Worm (Caenorhabditis elegans) whole organism, young adult: ENCODE measurements around the gene nra-1.
A peak's percentile ranks its signal among the peaks of the same experiment; 100 is the strongest.

ENCODE experiments used
- B0035.1 ChIP-seq: sonication (generic microtip); optimal IDR thresholded peaks from 2 replicates; lab custom pipeline; 2016; ENCODE audit warnings: missing genetic modification characterization, mild to moderate bottlenecking, missing compliant biosample characterization, missing genotype, missing genetic modification reagents
- C06A6.2 ChIP-seq: fragments of 200-800 bp; sonication (Bioruptor generic); conservative IDR thresholded peaks from 2 replicates; pipeline ENCODE4 v1.3.6; 2022; ENCODE audit warnings: missing genetic modification characterization, missing compliant biosample characterization
- F10E7.11 ChIP-seq: sonication (generic microtip); optimal IDR thresholded peaks from 2 replicates; lab custom pipeline; 2017; ENCODE audit warnings: mild to moderate bottlenecking, missing genetic modification characterization, moderate library complexity, missing compliant biosample characterization
- F33H1.4 ChIP-seq: fragments of 200-800 bp; sonication (Bioruptor generic); IDR thresholded peaks from 2 replicates; pipeline ENCODE4 v1.3.6; 2022; ENCODE audit warnings: missing genetic modification reagents, missing genetic modification characterization, missing compliant biosample characterization
- F49E8.2 ChIP-seq: sonication (generic microtip); optimal IDR thresholded peaks from 3 replicates; lab custom pipeline; 2017; ENCODE audit warnings: missing genetic modification characterization, mild to moderate bottlenecking, missing compliant biosample characterization, antibody characterized with exemption, moderate library complexity; ENCODE audit not compliant: insufficient read depth
- F57A8.1 ChIP-seq: fragments of 200-800 bp; sonication (Bioruptor generic); optimal IDR thresholded peaks from 2 replicates; lab custom pipeline; 2018; ENCODE audit warnings: mild to moderate bottlenecking, missing genetic modification characterization, moderate library complexity, missing compliant biosample characterization
- F57C9.4 ChIP-seq: sonication (generic microtip); optimal IDR thresholded peaks from 2 replicates; lab custom pipeline; 2017; ENCODE audit warnings: mild to moderate bottlenecking, missing genetic modification characterization, missing compliant biosample characterization
- K11D2.4 ChIP-seq: fragments of 200-800 bp; sonication (Bioruptor generic); IDR thresholded peaks from 2 replicates; pipeline ENCODE4 v1.3.6; 2022; ENCODE audit warnings: missing genetic modification reagents, missing genetic modification characterization, missing compliant biosample characterization
- K12H6.12 ChIP-seq: fragments of 200-800 bp; sonication (Bioruptor generic); optimal IDR thresholded peaks from 2 replicates; lab custom pipeline; 2018; ENCODE audit warnings: mild to moderate bottlenecking, missing genetic modification characterization, missing compliant biosample characterization
- Y79H2A.3 ChIP-seq: fragments of 200-800 bp; sonication (Bioruptor generic); conservative IDR thresholded peaks from 2 replicates; pipeline ENCODE4 v1.3.6; 2022; ENCODE audit warnings: missing genetic modification reagents, missing genetic modification characterization, missing compliant biosample characterization
- atf-7 ChIP-seq: sonication (generic microtip); optimal IDR thresholded peaks from 2 replicates; lab custom pipeline; 2017; ENCODE audit warnings: mild to moderate bottlenecking, missing genetic modification characterization, missing compliant biosample characterization
- cebp-1 ChIP-seq, 2 experiments: fragments of 200-800 bp in 1 of 2; sonication (Bioruptor generic) in 1 of 2; sonication (generic microtip) in 1 of 2; IDR thresholded peaks in 1 of 2; optimal IDR thresholded peaks in 1 of 2; 2 replicates each; pipeline versions ENCODE4 v1.3.6 to Lab custom; 2017 to 2022; ENCODE audit warnings: missing compliant biosample characterization in 2 of 2, missing genetic modification characterization in 2 of 2, mild to moderate bottlenecking in 1 of 2, missing genetic modification reagents in 1 of 2, moderate library complexity in 1 of 2
- ceh-27 ChIP-seq: fragments of 200-800 bp; sonication (Bioruptor generic); optimal IDR thresholded peaks from 2 replicates; lab custom pipeline; 2018; ENCODE audit warnings: mild to moderate bottlenecking, missing genetic modification characterization, moderate library complexity, missing compliant biosample characterization
- ceh-58 ChIP-seq: fragments of 200-800 bp; sonication (Bioruptor generic); IDR thresholded peaks from 2 replicates; pipeline ENCODE4 v1.3.6; 2022; ENCODE audit warnings: missing genetic modification characterization, missing compliant biosample characterization
- ceh-79 ChIP-seq: sonication (generic microtip); optimal IDR thresholded peaks from 2 replicates; lab custom pipeline; 2017; ENCODE audit warnings: mild to moderate bottlenecking, missing genetic modification characterization, missing compliant biosample characterization
- ceh-91 ChIP-seq: fragments of 200-800 bp; sonication (Bioruptor generic); IDR thresholded peaks from 2 replicates; pipeline ENCODE4 v1.3.6; 2022; ENCODE audit warnings: missing genetic modification reagents, missing genetic modification characterization, missing compliant biosample characterization
- dox-1 ChIP-seq: fragments of 200-800 bp; sonication (Bioruptor generic); IDR thresholded peaks from 2 replicates; pipeline ENCODE4 v1.3.6; 2022; ENCODE audit warnings: missing genetic modification reagents, missing genetic modification characterization, missing compliant biosample characterization
- efl-1 ChIP-seq: fragments of 150-350 bp; optimal IDR thresholded peaks from 2 replicates; lab custom pipeline; 2014; ENCODE audit warnings: missing biosample characterization, missing genetic modification reagents, missing genetic modification characterization
- ekl-4 ChIP-seq: fragments of 200-800 bp; sonication (Bioruptor generic); IDR thresholded peaks from 2 replicates; pipeline ENCODE4 v1.3.6; 2022; ENCODE audit warnings: missing genetic modification reagents, missing genetic modification characterization, missing compliant biosample characterization
- hlh-12 ChIP-seq: sonication (generic microtip); optimal IDR thresholded peaks from 2 replicates; lab custom pipeline; 2016; ENCODE audit warnings: missing genetic modification characterization, missing compliant biosample characterization
- hmg-20 ChIP-seq: fragments of 200-800 bp; sonication (Bioruptor generic); IDR thresholded peaks from 2 replicates; pipeline ENCODE4 v1.3.6; 2022; ENCODE audit warnings: missing genetic modification reagents, missing genetic modification characterization, missing compliant biosample characterization
- lag-1 ChIP-seq: fragments of 200-800 bp; sonication (Bioruptor generic); IDR thresholded peaks from 2 replicates; pipeline ENCODE4 v1.3.6; 2022; ENCODE audit warnings: missing genetic modification reagents, missing genetic modification characterization, missing compliant biosample characterization
- let-607 ChIP-seq, 2 experiments: fragments of 200-800 bp in 1 of 2; sonication (Bioruptor generic) in 1 of 2; sonication (generic microtip) in 1 of 2; optimal IDR thresholded peaks; 2 replicates each; lab custom pipeline; 2016 to 2018; ENCODE audit warnings: mild to moderate bottlenecking in 2 of 2, missing compliant biosample characterization in 2 of 2, missing genetic modification characterization in 2 of 2, moderate library complexity in 2 of 2, missing genotype in 1 of 2
- lin-26 ChIP-seq: fragments of 200-800 bp; sonication (Bioruptor generic); IDR thresholded peaks from 2 replicates; pipeline ENCODE4 v1.3.6; 2022; ENCODE audit warnings: missing genetic modification reagents, missing genetic modification characterization, missing compliant biosample characterization
- lin-40 ChIP-seq: sonication (generic microtip); optimal IDR thresholded peaks from 2 replicates; lab custom pipeline; 2016; ENCODE audit warnings: missing genetic modification characterization, mild to moderate bottlenecking, missing compliant biosample characterization, missing genotype, missing genetic modification reagents
- lin-54 ChIP-seq: fragments of 200-800 bp; sonication (Bioruptor generic); optimal IDR thresholded peaks from 2 replicates; lab custom pipeline; 2018; ENCODE audit warnings: mild to moderate bottlenecking, missing genetic modification characterization, missing compliant biosample characterization
- lir-1 ChIP-seq: fragments of 200-800 bp; sonication (Bioruptor generic); conservative IDR thresholded peaks from 2 replicates; pipeline ENCODE4 v1.3.6; 2022; ENCODE audit warnings: missing genetic modification reagents, missing genetic modification characterization, missing compliant biosample characterization
- madf-6 ChIP-seq: fragments of 200-800 bp; sonication (Bioruptor generic); IDR thresholded peaks from 2 replicates; pipeline ENCODE4 v1.3.6; 2022; ENCODE audit warnings: missing genetic modification reagents, missing genetic modification characterization, missing compliant biosample characterization
- mel-28 ChIP-seq: sonication (generic microtip); optimal IDR thresholded peaks from 2 replicates; lab custom pipeline; 2016; ENCODE audit warnings: borderline replicate concordance, mild to moderate bottlenecking, missing genetic modification characterization, missing compliant biosample characterization
- nhr-120 ChIP-seq: fragments of 200-800 bp; sonication (Bioruptor generic); IDR thresholded peaks from 2 replicates; pipeline ENCODE4 v1.3.6; 2022; ENCODE audit warnings: missing genetic modification characterization, missing compliant biosample characterization
- nhr-80 ChIP-seq: sonication (generic microtip); optimal IDR thresholded peaks from 2 replicates; lab custom pipeline; 2016; ENCODE audit warnings: missing genetic modification characterization, missing compliant biosample characterization
- nhr-90 ChIP-seq: sonication (generic microtip); optimal IDR thresholded peaks from 2 replicates; lab custom pipeline; 2016; ENCODE audit warnings: missing genotype, mild to moderate bottlenecking, missing genetic modification characterization, missing compliant biosample characterization
- pha-4 ChIP-seq: fragments of 150-350 bp; sonication (generic microtip); optimal IDR thresholded peaks from 2 replicates; lab custom pipeline; 2014; ENCODE audit warnings: missing biosample characterization, missing genetic modification reagents, missing genetic modification characterization
- rec-8 ChIP-seq, 2 experiments: sonication (generic microtip); optimal IDR thresholded peaks; 2 replicates each; lab custom pipeline; 2016; ENCODE audit warnings: mild to moderate bottlenecking in 2 of 2, missing genetic modification characterization in 2 of 2, missing genetic modification reagents in 2 of 2, missing genotype in 2 of 2, missing biosample characterization in 1 of 2, missing compliant biosample characterization in 1 of 2, moderate library complexity in 1 of 2
- rpc-1 ChIP-seq, 2 experiments: fragments of 150-350 bp in 1 of 2; sonication (generic microtip) in 1 of 2; optimal IDR thresholded peaks; 2 replicates each; lab custom pipeline; 2014 to 2018; ENCODE audit warnings: missing biosample characterization in 1 of 2, missing genetic modification characterization in 1 of 2, missing genetic modification reagents in 1 of 2, missing genotype in 1 of 2
- snpc-1.1 ChIP-seq: sonication (generic microtip); optimal IDR thresholded peaks from 2 replicates; lab custom pipeline; 2017; ENCODE audit warnings: missing genetic modification characterization, mild to moderate bottlenecking, missing compliant biosample characterization, antibody characterized with exemption, moderate library complexity, missing genotype, missing genetic modification reagents; ENCODE audit not compliant: insufficient read depth
- snpc-3.4 ChIP-seq: sonication (generic microtip); optimal IDR thresholded peaks from 2 replicates; lab custom pipeline; 2017; ENCODE audit warnings: missing genetic modification characterization, mild to moderate bottlenecking, missing compliant biosample characterization, antibody characterized with exemption, moderate library complexity, missing genotype, missing genetic modification reagents
- somi-1 ChIP-seq: fragments of 200-800 bp; sonication (Bioruptor generic); optimal IDR thresholded peaks from 2 replicates; lab custom pipeline; 2018; ENCODE audit warnings: mild to moderate bottlenecking, missing genetic modification characterization, missing compliant biosample characterization
- sptf-2 ChIP-seq: fragments of 200-800 bp; sonication (Bioruptor generic); optimal IDR thresholded peaks from 2 replicates; lab custom pipeline; 2018; ENCODE audit warnings: mild to moderate bottlenecking, missing genetic modification characterization, missing compliant biosample characterization
- tbp1 ChIP-seq: fragments of 200-800 bp; sonication (Bioruptor generic); optimal IDR thresholded peaks from 2 replicates; lab custom pipeline; 2018; ENCODE audit warnings: mild to moderate bottlenecking, missing genetic modification characterization, missing compliant biosample characterization
- unc-130 ChIP-seq: sonication (generic microtip); optimal IDR thresholded peaks from 2 replicates; lab custom pipeline; 2016; ENCODE audit warnings: missing genetic modification reagents, missing genetic modification characterization, missing compliant biosample characterization
- ztf-22 ChIP-seq: fragments of 200-800 bp; sonication (Bioruptor generic); optimal IDR thresholded peaks from 2 replicates; lab custom pipeline; 2018; ENCODE audit warnings: mild to moderate bottlenecking, missing genetic modification characterization, moderate library complexity, missing compliant biosample characterization
- ztf-25 ChIP-seq: fragments of 200-800 bp; sonication (Bioruptor generic); IDR thresholded peaks from 2 replicates; pipeline ENCODE4 v1.3.6; 2022; ENCODE audit warnings: missing genetic modification reagents, missing genetic modification characterization, missing compliant biosample characterization
- ztf-26 ChIP-seq: sonication (generic microtip); optimal IDR thresholded peaks from 2 replicates; lab custom pipeline; 2017; ENCODE audit warnings: missing genetic modification characterization, missing compliant biosample characterization

The nra-1 gene

DNA sequence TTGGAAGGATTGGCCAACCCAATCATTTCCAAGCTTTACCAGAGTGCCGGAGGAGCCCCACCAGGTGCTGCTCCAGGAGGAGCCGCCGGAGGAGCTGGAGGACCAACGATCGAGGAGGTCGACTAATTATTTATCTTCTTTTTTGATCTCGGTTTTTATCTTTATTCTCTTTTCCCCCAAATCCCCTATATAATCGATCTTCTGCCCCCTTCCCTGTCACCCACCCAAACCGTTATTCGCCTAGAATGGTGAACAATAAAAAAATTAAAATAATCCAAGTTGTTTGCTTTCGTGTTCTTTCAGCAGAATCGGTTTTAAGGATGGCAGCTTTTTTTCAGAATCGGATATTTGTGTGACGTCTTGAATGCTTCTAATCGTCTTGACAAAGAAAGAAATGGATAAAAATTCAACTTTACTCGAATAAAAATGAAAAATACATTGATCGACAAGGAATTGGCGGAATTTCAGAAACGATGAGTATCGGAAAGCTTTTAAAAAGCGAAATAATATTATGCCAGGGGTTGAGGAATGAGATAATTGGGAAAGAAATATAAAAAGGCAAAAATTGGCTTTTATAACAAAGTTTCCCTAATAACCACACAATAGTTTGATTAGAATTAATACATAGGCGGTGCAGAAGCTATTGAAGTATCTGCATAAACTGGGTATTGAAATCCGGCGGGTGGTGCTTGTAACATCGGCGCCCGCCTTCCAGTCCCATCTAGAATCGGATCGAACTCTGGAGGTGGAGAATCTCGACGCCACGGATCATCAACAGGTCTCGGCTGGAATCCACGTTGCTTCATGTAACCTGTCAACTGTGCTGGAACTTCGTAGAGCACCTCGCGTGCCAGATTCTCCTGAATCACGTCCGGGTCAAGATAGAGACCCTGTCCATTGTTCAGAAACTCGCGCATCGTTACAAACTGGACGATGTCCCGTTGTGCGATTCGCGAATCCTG, 2.7 kb downstream of the nra-1 start (continued):
- TF ChIP-seq ceh-79 (tag; lab: Kevin White, UChicago) (peak; percentile 82), snpc-1.1 (tag; lab: Kevin White, UChicago) (peak; percentile 72), ztf-25 (GFP tag; lab: Robert Waterston, UW) (no peak), atf-7 (tag; lab: Kevin White, UChicago) (peak; percentile 94), cebp-1 (GFP tag; IDR thresholded peaks at IDR 0.05; lab: Robert Waterston, UW) (0 out of 2 replicates have a peak, but pooled peaks have one; percentile 46), cebp-1 (tag; optimal IDR thresholded peaks at IDR 0.05; lab: Kevin White, UChicago) (peak; percentile 85), rec-8 (tag; optimal IDR thresholded peaks at IDR 0.05; lab: Kevin White, UChicago) (no peak), hlh-12 (peak; percentile 9), Y79H2A.3 (no peak), hmg-20 (peak; percentile 52; the same call in 1 of the 2 replicates), somi-1 (GFP tag; lab: Kevin White, UChicago) (peak; percentile 43), ekl-4 (GFP tag; lab: Robert Waterston, UW) (peak; percentile 89), C06A6.2 (GFP tag; lab: Robert Waterston, UW) (peak; percentile 9; the same call in 1 of the 2 replicates), lin-26 (GFP tag; lab: Robert Waterston, UW) (peak; percentile 90), K11D2.4 (peak; percentile 65; the same call in 1 of the 2 replicates), mel-28 (tag; lab: Kevin White, UChicago) (peak; percentile 49), nhr-90 (peak; percentile 35), F10E7.11 (tag; lab: Kevin White, UChicago) (peak; percentile 67), rpc-1 (optimal IDR thresholded peaks at IDR 0.05; lab: Kevin White, UChicago) (no peak), rpc-1 (tag; optimal IDR thresholded peaks at IDR 0.05; lab: Kevin White, UChicago) (no peak), efl-1 (peak; percentile 31), nhr-120 (GFP tag; lab: Robert Waterston, UW) (no peak), B0035.1 (tag; lab: Kevin White, UChicago) (peak; percentile 79), ztf-22 (peak; percentile 80), ceh-91 (no peak; the same call in 1 of the 2 replicates), lag-1 (GFP tag; lab: Robert Waterston, UW) (no peak), lin-54 (GFP tag; lab: Kevin White, UChicago) (peak; percentile 88), dox-1 (GFP tag; lab: Robert Waterston, UW) (peak; percentile 82), K12H6.12 (tag; lab: Kevin White, UChicago) (peak; percentile 75), snpc-3.4 (tag; lab: Kevin White, UChicago) (peak; percentile 91), unc-130 (GFP tag; lab: Kevin White, UChicago) (peak; percentile 58), ceh-58 (GFP tag; lab: Robert Waterston, UW) (peak; percentile 89; the same call in 1 of the 2 replicates), lin-40 (tag; lab: Kevin White, UChicago) (peak; percentile 82), ceh-27 (GFP tag; lab: Kevin White, UChicago) (peak; percentile 62), ztf-26 (tag; lab: Kevin White, UChicago) (peak; percentile 59), let-607 (tag; optimal IDR thresholded peaks at IDR 0.05; lab: Kevin White, UChicago) (peak; percentile 29 to 46), pha-4 (no peak), tbp1 (peak; percentile 76), sptf-2 (GFP tag; lab: Kevin White, UChicago) (no peak), F49E8.2 (tag; lab: Kevin White, UChicago) (peak; percentile 98), F33H1.4 (GFP tag; lab: Robert Waterston, UW) (peak; percentile 6; the same call in 1 of the 2 replicates), lir-1 (GFP tag; lab: Robert Waterston, UW) (no peak; the same call in 1 of the 2 replicates), madf-6 (GFP tag; lab: Robert Waterston, UW) (peak; percentile 76), F57A8.1 (no peak), nhr-80 (tag; lab: Kevin White, UChicago) (peak; percentile 14), F57C9.4 (tag; lab: Kevin White, UChicago) (peak; percentile 65)
